Worm (Caenorhabditis elegans): ENCODE measurements around the gene Y51A2A.5.

DNA sequence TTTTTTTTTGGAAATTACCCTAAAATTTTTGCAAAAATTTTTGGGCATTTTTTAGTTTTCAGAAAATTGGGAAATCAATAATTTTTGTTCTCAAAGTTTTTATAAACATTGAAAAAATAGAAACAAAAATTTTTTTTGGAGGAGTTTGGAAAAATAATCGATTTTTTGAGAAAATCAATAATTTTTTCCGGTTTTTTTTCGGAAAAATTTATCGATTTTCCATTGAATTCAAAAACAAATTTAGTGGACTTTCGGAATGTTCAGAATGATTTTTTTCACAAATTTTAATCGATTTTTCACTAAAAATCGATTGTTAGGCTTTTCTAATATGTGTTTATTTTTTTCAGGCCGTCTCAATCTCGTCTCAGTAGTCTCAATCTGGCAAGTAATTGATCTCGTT lies 39.0 kb downstream of the Y51A2A.5 start:
- no peak for TF ChIP-seq ceh-43 (GFP tag; optimal IDR thresholded peaks at IDR 0.05)
- TF ChIP-seq ces-1 (GFP tag; optimal IDR thresholded peaks at IDR 0.05), result no peak
- TF ChIP-seq pha-4 (tag; optimal IDR thresholded peaks at IDR 0.05), result no peak
- no peak for TF ChIP-seq nhr-28 (tag; optimal IDR thresholded peaks at IDR 0.05)
- no peak for TF ChIP-seq unc-62 (GFP tag; optimal IDR thresholded peaks at IDR 0.05)
- no peak for TF ChIP-seq ceh-83 (GFP tag; optimal IDR thresholded peaks at IDR 0.05)
- no peak for TF ChIP-seq ztf-11 (tag; optimal IDR thresholded peaks at IDR 0.05)
- no peak for TF ChIP-seq nhr-12 (tag; optimal IDR thresholded peaks at IDR 0.05)
- TF ChIP-seq ham-2 (GFP tag; optimal IDR thresholded peaks at IDR 0.05), result no peak
- no peak for TF ChIP-seq elt-1 (tag; optimal IDR thresholded peaks at IDR 0.05; ENCODE audit: borderline replicate concordance, insufficient read depth)

Measured in whole organism, mixed stage, embryonic.